Fruit fly (Drosophila melanogaster) whole organism, embryonic: ENCODE results near the gene CG15382.

Experiments used
- ATbp ChIP-seq: fragments of 200-800 bp; sonication (Bioruptor generic); optimal IDR thresholded peaks from 2 replicates; lab custom pipeline; 2017; ENCODE audit warnings: missing biosample characterization, mild to moderate bottlenecking, missing genetic modification characterization, missing genetic modification reagents
- CG10431 ChIP-seq: fragments of 200-800 bp; sonication (Bioruptor generic); optimal IDR thresholded peaks from 3 replicates; lab custom pipeline; 2018; ENCODE audit warnings: missing biosample characterization, mild to moderate bottlenecking, missing genetic modification characterization
- CG10979 ChIP-seq: fragments of 200-800 bp; sonication (Bioruptor generic); optimal IDR thresholded peaks from 2 replicates; lab custom pipeline; 2018; ENCODE audit warnings: missing biosample characterization, mild to moderate bottlenecking, missing genetic modification characterization, moderate library complexity
- CG11247 ChIP-seq: fragments of 200-800 bp; sonication (Bioruptor generic); IDR thresholded peaks from 2 replicates; pipeline ENCODE4 v1.3.6; 2022; ENCODE audit warnings: missing biosample characterization, missing genetic modification characterization
- CG11504 ChIP-seq: fragments of 200-800 bp; sonication (Bioruptor generic); optimal IDR thresholded peaks from 3 replicates; lab custom pipeline; 2019; ENCODE audit warnings: missing biosample characterization, mild to moderate bottlenecking, missing genetic modification characterization, moderate library complexity
- CG11695 ChIP-seq: fragments of 200-800 bp; sonication (Bioruptor generic); IDR thresholded peaks from 3 replicates; pipeline ENCODE4 v1.3.6; 2022; ENCODE audit warnings: missing biosample characterization, missing genetic modification characterization
- CG12155 ChIP-seq: fragments of 200-800 bp; sonication (Bioruptor generic); optimal IDR thresholded peaks from 3 replicates; lab custom pipeline; 2016; ENCODE audit warnings: missing biosample characterization, missing genetic modification characterization
- CG12744 ChIP-seq: fragments of 200-800 bp; sonication (Bioruptor generic); optimal IDR thresholded peaks from 2 replicates; lab custom pipeline; 2016; ENCODE audit warnings: missing biosample characterization, missing genetic modification characterization
- CG1602 ChIP-seq: fragments of 200-800 bp; sonication (Bioruptor generic); optimal IDR thresholded peaks from 3 replicates; lab custom pipeline; 2016; ENCODE audit warnings: missing biosample characterization, missing genetic modification characterization
- CG1603 ChIP-seq: fragments of 200-800 bp; sonication (Bioruptor generic); optimal IDR thresholded peaks from 2 replicates; lab custom pipeline; 2019; ENCODE audit warnings: missing biosample characterization, mild to moderate bottlenecking, missing genetic modification characterization, moderate library complexity
- CG31224 ChIP-seq: fragments of 200-800 bp; sonication (Bioruptor generic); IDR thresholded peaks from 2 replicates; pipeline ENCODE4 v1.3.6; 2022; ENCODE audit warnings: missing biosample characterization, missing genetic modification characterization
- CG3281 ChIP-seq: fragments of 200-800 bp; sonication (Bioruptor generic); optimal IDR thresholded peaks from 3 replicates; lab custom pipeline; 2017; ENCODE audit warnings: missing biosample characterization, mild to moderate bottlenecking, missing genetic modification characterization
- CG3407 ChIP-seq: fragments of 200-800 bp; sonication (Bioruptor generic); optimal IDR thresholded peaks from 2 replicates; lab custom pipeline; 2018; ENCODE audit warnings: missing biosample characterization, mild to moderate bottlenecking, missing genetic modification characterization
- CG34224 ChIP-seq: fragments of 200-800 bp; sonication (Bioruptor generic); IDR thresholded peaks from 3 replicates; pipeline ENCODE4 v1.3.6; 2022; ENCODE audit warnings: missing biosample characterization, missing genetic modification characterization; ENCODE audit not compliant: partially characterized antibody
- CG3726 ChIP-seq: fragments of 200-800 bp; sonication (Bioruptor generic); IDR thresholded peaks from 3 replicates; pipeline ENCODE4, ENCODE4 v1.3.6; 2022; ENCODE audit warnings: missing biosample characterization, missing genetic modification characterization
- CG3847 ChIP-seq: fragments of 200-800 bp; sonication (Bioruptor generic); IDR thresholded peaks from 2 replicates; pipeline ENCODE4 v1.3.6; 2022; ENCODE audit warnings: missing biosample characterization, missing genetic modification characterization
- CG5245 ChIP-seq: fragments of 200-800 bp; sonication (Bioruptor generic); optimal IDR thresholded peaks from 3 replicates; lab custom pipeline; 2016; ENCODE audit warnings: missing biosample characterization, missing genetic modification characterization
- CG8765 ChIP-seq: fragments of 200-800 bp; sonication (Bioruptor generic); IDR thresholded peaks from 2 replicates; pipeline ENCODE4 v1.3.6; 2022; ENCODE audit warnings: missing biosample characterization, missing genetic modification characterization
- CG9609 ChIP-seq: fragments of 200-800 bp; sonication (Bioruptor generic); optimal IDR thresholded peaks from 3 replicates; lab custom pipeline; 2016; ENCODE audit warnings: missing biosample characterization, missing genetic modification characterization
- CG9797 ChIP-seq: fragments of 200-800 bp; sonication (Bioruptor generic); optimal IDR thresholded peaks from 3 replicates; lab custom pipeline; 2018; ENCODE audit warnings: missing biosample characterization, mild to moderate bottlenecking, missing genetic modification characterization
- Dbx ChIP-seq: fragments of 200-800 bp; sonication (Bioruptor generic); IDR thresholded peaks from 3 replicates; pipeline ENCODE4 v1.3.6; 2022; ENCODE audit warnings: missing biosample characterization, missing genetic modification characterization
- E2f2 ChIP-seq: fragments of 200-800 bp; sonication (Bioruptor generic); IDR thresholded peaks from 2 replicates; pipeline ENCODE4 v1.3.6; 2022; ENCODE audit warnings: missing biosample characterization, missing genetic modification characterization
- Gsc ChIP-seq: fragments of 200-800 bp; sonication (Bioruptor generic); IDR thresholded peaks from 2 replicates; pipeline ENCODE4 v1.3.6; 2022; ENCODE audit warnings: missing biosample characterization, missing genetic modification characterization
- HmgD ChIP-seq: fragments of 200-800 bp; sonication (Bioruptor generic); optimal IDR thresholded peaks from 3 replicates; lab custom pipeline; 2016; ENCODE audit warnings: missing biosample characterization, missing genetic modification characterization
- Hmx ChIP-seq: fragments of 200-800 bp; sonication (Bioruptor generic); optimal IDR thresholded peaks from 2 replicates; lab custom pipeline; 2016; ENCODE audit warnings: missing biosample characterization, missing genetic modification characterization
- Jarid2 ChIP-seq: fragments of 200-800 bp; sonication (Bioruptor generic); optimal IDR thresholded peaks from 3 replicates; lab custom pipeline; 2017; ENCODE audit warnings: mild to moderate bottlenecking, missing biosample characterization, missing genetic modification reagents, missing genetic modification characterization
- Lhr ChIP-seq: fragments of 200-800 bp; sonication (Bioruptor generic); optimal IDR thresholded peaks from 3 replicates; lab custom pipeline; 2017; ENCODE audit warnings: mild to moderate bottlenecking, missing biosample characterization, missing genetic modification reagents, missing genetic modification characterization
- MBD-R2 ChIP-seq: fragments of 200-800 bp; sonication (Bioruptor generic); IDR thresholded peaks from 2 replicates; pipeline ENCODE4 v1.3.6; 2022; ENCODE audit warnings: missing biosample characterization, missing genetic modification characterization
- MESR4 ChIP-seq: fragments of 200-800 bp; sonication (Bioruptor generic); optimal IDR thresholded peaks from 2 replicates; lab custom pipeline; 2018; ENCODE audit warnings: missing biosample characterization, mild to moderate bottlenecking, missing genetic modification characterization, moderate library complexity
- Mes4 ChIP-seq: fragments of 200-800 bp; sonication (Bioruptor generic); optimal IDR thresholded peaks from 2 replicates; lab custom pipeline; 2016; ENCODE audit warnings: missing biosample characterization, missing genetic modification characterization
- Myb ChIP-seq: fragments of 200-800 bp; sonication (Bioruptor generic); optimal IDR thresholded peaks from 2 replicates; lab custom pipeline; 2016; ENCODE audit warnings: missing biosample characterization, missing genetic modification characterization
- Sox102F ChIP-seq: fragments of 200-800 bp; sonication (Bioruptor generic); optimal IDR thresholded peaks from 2 replicates; lab custom pipeline; 2018; ENCODE audit warnings: missing biosample characterization, mild to moderate bottlenecking, missing genetic modification characterization, moderate library complexity
- Vsx1 ChIP-seq: fragments of 200-800 bp; sonication (Bioruptor generic); optimal IDR thresholded peaks from 2 replicates; lab custom pipeline; 2017; ENCODE audit warnings: missing biosample characterization, mild to moderate bottlenecking, missing genetic modification characterization, missing genetic modification reagents
- ab ChIP-seq: fragments of 200-800 bp; sonication (Bioruptor generic); optimal IDR thresholded peaks from 2 replicates; lab custom pipeline; 2016; ENCODE audit warnings: missing biosample characterization, missing genetic modification characterization
- ap ChIP-seq: fragments of 200-800 bp; sonication (Bioruptor generic); IDR thresholded peaks from 2 replicates; pipeline ENCODE4 v1.3.6; 2022; ENCODE audit warnings: missing biosample characterization, missing genetic modification characterization
- az2 ChIP-seq: fragments of 200-800 bp; sonication (Bioruptor generic); optimal IDR thresholded peaks from 3 replicates; lab custom pipeline; 2016; ENCODE audit warnings: missing biosample characterization, missing genetic modification characterization
- bab2 ChIP-seq: fragments of 200-800 bp; sonication (Bioruptor generic); optimal IDR thresholded peaks from 2 replicates; lab custom pipeline; 2016; ENCODE audit warnings: missing biosample characterization, missing genetic modification characterization
- br ChIP-seq: fragments of >200 bp; optimal IDR thresholded peaks from 2 replicates; lab custom pipeline; 2017
- disco-r ChIP-seq: fragments of 200-800 bp; sonication (Bioruptor generic); optimal IDR thresholded peaks from 2 replicates; lab custom pipeline; 2016; ENCODE audit warnings: missing biosample characterization, missing genetic modification characterization
- gcm2 ChIP-seq: fragments of 200-800 bp; sonication (Bioruptor generic); optimal IDR thresholded peaks from 2 replicates; lab custom pipeline; 2016; ENCODE audit warnings: missing biosample characterization, missing genetic modification characterization
- lab ChIP-seq: fragments of 200-800 bp; sonication (Bioruptor generic); optimal IDR thresholded peaks from 3 replicates; lab custom pipeline; 2017; ENCODE audit warnings: missing biosample characterization, missing genetic modification characterization, mild to moderate bottlenecking, moderate library complexity, missing genetic modification reagents
- lmd ChIP-seq: fragments of 200-800 bp; sonication (Bioruptor generic); IDR thresholded peaks from 2 replicates; pipeline ENCODE4 v1.3.6; 2022; ENCODE audit warnings: missing biosample characterization, missing genetic modification characterization
- maf-S ChIP-seq: fragments of 200-800 bp; sonication (Bioruptor generic); optimal IDR thresholded peaks from 2 replicates; lab custom pipeline; 2016; ENCODE audit warnings: missing biosample characterization, missing genetic modification characterization
- nerfin-1 ChIP-seq: fragments of 200-800 bp; sonication (Bioruptor generic); optimal IDR thresholded peaks from 3 replicates; lab custom pipeline; 2019; ENCODE audit warnings: missing biosample characterization, mild to moderate bottlenecking, missing genetic modification characterization, moderate library complexity
- nom ChIP-seq: fragments of 200-800 bp; sonication (Bioruptor generic); optimal IDR thresholded peaks from 2 replicates; lab custom pipeline; 2017; ENCODE audit warnings: missing biosample characterization, missing genetic modification characterization, mild to moderate bottlenecking, moderate library complexity, missing genetic modification reagents
- otp ChIP-seq: fragments of 200-800 bp; sonication (Bioruptor generic); IDR thresholded peaks from 3 replicates; pipeline ENCODE4, ENCODE4 v1.3.6; 2022; ENCODE audit warnings: missing biosample characterization, missing genetic modification characterization
- peb ChIP-seq: fragments of 200-800 bp; sonication (Bioruptor generic); IDR thresholded peaks from 2 replicates; pipeline ENCODE4 v1.3.6; 2022; ENCODE audit warnings: missing biosample characterization, missing genetic modification characterization
- pros ChIP-seq: fragments of 200-800 bp; sonication (Bioruptor generic); optimal IDR thresholded peaks from 3 replicates; lab custom pipeline; 2019; ENCODE audit warnings: missing biosample characterization, mild to moderate bottlenecking, missing genetic modification characterization, moderate library complexity
- sima ChIP-seq: fragments of 200-800 bp; sonication (Bioruptor generic); optimal IDR thresholded peaks from 2 replicates; lab custom pipeline; 2016; ENCODE audit warnings: missing biosample characterization, missing genetic modification characterization
- usp ChIP-seq: fragments of >200 bp; optimal IDR thresholded peaks from 2 replicates; lab custom pipeline; 2017; ENCODE audit warnings: missing biosample characterization, missing genetic modification characterization

Gene CG15382

dm6 chr2L:2196590-2197474 is 41.3 kb downstream of the CG15382 start (continued):
- TF ChIP-seq CG11504 (tag; lab: Kevin White, UChicago) (peak; percentile 69), nerfin-1 (peak; percentile 40), usp (peak; percentile 22), lab (GFP tag; lab: Kevin White, UChicago) (peak; percentile 74), Jarid2 (GFP tag; lab: Kevin White, UChicago) (peak; percentile 55), CG9797 (GFP tag; lab: Kevin White, UChicago) (no peak), CG12744 (GFP tag; lab: Kevin White, UChicago) (peak; percentile 47), ap (GFP tag; lab: Robert Waterston, UW) (no peak), CG1602 (GFP tag; lab: Kevin White, UChicago) (peak; percentile 38), CG12155 (GFP tag; lab: Kevin White, UChicago) (peak; percentile 97), CG10979 (peak; percentile 37), otp (GFP tag; lab: Robert Waterston, UW) (no peak), MBD-R2 (GFP tag; lab: Robert Waterston, UW) (no peak), CG11247 (no peak), CG8765 (GFP tag; lab: Robert Waterston, UW) (no peak), CG1603 (tag; lab: Kevin White, UChicago) (peak; percentile 52), peb (no peak), HmgD (GFP tag; lab: Kevin White, UChicago) (peak; percentile 68), Mes4 (GFP tag; lab: Kevin White, UChicago) (no peak), bab2 (GFP tag; lab: Kevin White, UChicago) (no peak), CG34224 (GFP tag; lab: Robert Waterston, UW) (no peak), ATbp (GFP tag; lab: Kevin White, UChicago) (no peak), az2 (GFP tag; lab: Kevin White, UChicago) (peak; percentile 39), Hmx (GFP tag; lab: Kevin White, UChicago) (no peak), disco-r (GFP tag; lab: Kevin White, UChicago) (no peak), CG11695 (GFP tag; lab: Robert Waterston, UW) (no peak), ab (GFP tag; lab: Kevin White, UChicago) (peak; percentile 61), Dbx (GFP tag; lab: Robert Waterston, UW) (no peak), pros (peak; percentile 91), gcm2 (no peak), CG3847 (GFP tag; lab: Robert Waterston, UW) (no peak), CG3281 (peak; percentile 72), CG31224 (GFP tag; lab: Robert Waterston, UW) (no peak), Myb (GFP tag; lab: Kevin White, UChicago) (peak; percentile 32), CG3407 (peak; percentile 33), Vsx1 (GFP tag; lab: Kevin White, UChicago) (peak; percentile 98), sima (GFP tag; lab: Kevin White, UChicago) (no peak), nom (GFP tag; lab: Kevin White, UChicago) (peak; percentile 41), br (no peak), CG10431 (peak; percentile 57), CG3726 (GFP tag; lab: Robert Waterston, UW) (no peak), Lhr (GFP tag; lab: Kevin White, UChicago) (peak; percentile 100), CG5245 (GFP tag; lab: Kevin White, UChicago) (peak; percentile 18), maf-S (GFP tag; lab: Kevin White, UChicago) (no peak), MESR4 (GFP tag; lab: Kevin White, UChicago) (no peak), Sox102F (GFP tag; lab: Kevin White, UChicago) (peak; percentile 40), Gsc (GFP tag; lab: Robert Waterston, UW) (no peak), lmd (GFP tag; lab: Robert Waterston, UW) (no peak), CG9609 (GFP tag; lab: Kevin White, UChicago) (no peak), E2f2 (GFP tag; lab: Robert Waterston, UW) (no peak)
